Worm (Caenorhabditis elegans): ENCODE measurements around the gene H04M03.12.

The H04M03.12 gene

ce11 chrIV:5903305-5903778, at the start of gene H04M03.12:
TSS of gene H04M03.12 (minus strand) at chrIV:5903355.
- TF ChIP-seq nfya-1 (tag; optimal IDR thresholded peaks at IDR 0.05), result peak; percentile 53
- no peak for TF ChIP-seq ceh-48 (tag; optimal IDR thresholded peaks at IDR 0.05)
- no peak for TF ChIP-seq tbx-7 (tag; optimal IDR thresholded peaks at IDR 0.05)

DNA sequence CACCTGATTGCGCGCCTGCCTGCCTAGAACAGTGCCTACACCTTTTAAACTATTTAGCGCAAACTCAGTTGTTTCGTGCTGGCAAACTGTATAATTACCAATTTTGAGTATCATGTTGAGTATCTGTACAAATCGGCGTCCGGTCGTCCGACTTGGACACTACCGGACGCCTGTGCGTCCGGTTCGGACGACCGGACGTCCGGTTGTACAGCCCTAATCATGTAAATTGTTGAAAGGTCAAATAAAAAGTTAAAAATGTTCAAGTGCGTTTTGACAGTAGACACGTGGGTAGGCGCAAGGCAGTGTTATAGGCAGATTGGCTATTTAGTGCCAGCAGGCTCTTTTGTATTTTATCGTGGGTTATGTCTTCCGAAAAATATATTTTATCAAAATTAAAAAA, 46.8 kb upstream of the H04M03.12 start:
- TF ChIP-seq hlh-13 (GFP tag; optimal IDR thresholded peaks at IDR 0.05) (no peak), ceh-22 (tag; optimal IDR thresholded peaks at IDR 0.05) (no peak), pat-9 (tag; optimal IDR thresholded peaks at IDR 0.05) (no peak), pqm-1 (tag; optimal IDR thresholded peaks at IDR 0.05) (no peak), lim-6 (tag; optimal IDR thresholded peaks at IDR 0.05) (no peak), K02D7.2 (tag; optimal IDR thresholded peaks at IDR 0.05) (no peak), dve-1 (tag; optimal IDR thresholded peaks at IDR 0.05) (no peak), sox-2 (GFP tag; IDR thresholded peaks at IDR 0.05) (no peak), pha-4 (tag; optimal IDR thresholded peaks at IDR 0.05) (no peak), ets-4 (tag; optimal IDR thresholded peaks at IDR 0.05) (no peak), unc-42 (tag; optimal IDR thresholded peaks at IDR 0.05) (no peak), elt-4 (tag; optimal IDR thresholded peaks at IDR 0.05) (no peak), sdc-2 (tag; optimal IDR thresholded peaks at IDR 0.05) (no peak), pag-3 (tag; optimal IDR thresholded peaks at IDR 0.05; ENCODE audit: borderline replicate concordance) (no peak), ceh-18 (tag; optimal IDR thresholded peaks at IDR 0.05) (no peak), ceh-48 (tag; optimal IDR thresholded peaks at IDR 0.05) (no peak), ttx-3 (tag; optimal IDR thresholded peaks at IDR 0.05) (no peak), ceh-24 (tag; optimal IDR thresholded peaks at IDR 0.05) (no peak), fkh-6 (tag; optimal IDR thresholded peaks at IDR 0.05) (no peak)

- TF ChIP-seq unc-55 (GFP tag; optimal IDR thresholded peaks at IDR 0.05), result no peak
- TF ChIP-seq hlh-8 (tag; optimal IDR thresholded peaks at IDR 0.05), result no peak
These were observed 45.6 kb upstream of the H04M03.12 start for ce11 chrIV:5948712-5949111.

DNA sequence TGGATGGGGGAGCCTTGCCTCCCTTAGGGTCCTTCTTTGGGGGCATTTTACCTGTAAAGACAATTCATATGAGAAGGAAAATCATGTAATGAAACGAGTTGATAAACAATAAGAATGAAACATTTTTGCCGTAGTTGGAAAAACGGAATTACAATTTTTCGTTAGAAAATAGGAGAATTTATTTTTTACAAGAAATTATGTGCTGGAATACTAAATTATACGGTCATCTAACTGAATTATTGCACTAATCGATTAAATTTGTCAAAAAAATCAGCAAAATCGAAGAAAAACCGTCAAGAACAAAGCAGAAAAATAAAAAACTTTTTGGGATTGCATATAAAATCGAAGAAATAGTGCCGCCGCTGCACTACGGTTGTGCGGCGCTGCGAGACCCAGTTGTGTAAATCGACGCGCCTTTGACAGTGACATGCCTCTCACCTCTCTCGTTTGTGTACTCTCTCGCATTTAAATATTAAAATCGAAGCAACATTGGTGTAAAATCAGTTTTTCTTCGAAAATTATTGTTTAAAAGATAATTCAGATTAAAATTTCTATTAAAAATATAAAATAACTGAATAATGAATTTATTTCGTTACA, 44.5 kb upstream of the H04M03.12 start, which contains the start of gene rps-25:
Gene rps-25 (minus strand): TSS at position 51 of the 597 bp plus-strand sequence.
- peak; percentile 24 for TF ChIP-seq nfya-1 (tag; optimal IDR thresholded peaks at IDR 0.05)
- no peak for TF ChIP-seq ceh-6 (GFP tag; optimal IDR thresholded peaks at IDR 0.05)
- TF ChIP-seq che-1 (tag; optimal IDR thresholded peaks at IDR 0.05), result no peak
- TF ChIP-seq ceh-45 (GFP tag; IDR thresholded peaks at IDR 0.05), result no peak
- no peak for TF ChIP-seq F13H6.1 (tag; optimal IDR thresholded peaks at IDR 0.05)
- TF ChIP-seq ceh-18 (tag; optimal IDR thresholded peaks at IDR 0.05), result no peak
- no peak for TF ChIP-seq sox-2 (GFP tag; IDR thresholded peaks at IDR 0.05)
- TF ChIP-seq pha-4 (tag; optimal IDR thresholded peaks at IDR 0.05), result no peak
- no peak for TF ChIP-seq C38D4.7 (GFP tag; optimal IDR thresholded peaks at IDR 0.05)
- no peak for TF ChIP-seq pag-3 (tag; optimal IDR thresholded peaks at IDR 0.05; ENCODE audit: borderline replicate concordance)
- no peak for TF ChIP-seq ceh-24 (tag; optimal IDR thresholded peaks at IDR 0.05)
- no peak for TF ChIP-seq ceh-30 (tag; optimal IDR thresholded peaks at IDR 0.05)
- TF ChIP-seq hlh-8 (tag; optimal IDR thresholded peaks at IDR 0.05), result no peak
- TF ChIP-seq ceh-2 (tag; optimal IDR thresholded peaks at IDR 0.05), result no peak
- no peak for TF ChIP-seq ceh-19 (GFP tag; optimal IDR thresholded peaks at IDR 0.05)
- peak; percentile 70 for TF ChIP-seq unc-55 (GFP tag; optimal IDR thresholded peaks at IDR 0.05)

ce11 chrIV:5946602-5947444, 43.7 kb upstream of the H04M03.12 start, which contains the start of gene inx-7:
TSS of gene inx-7 (minus strand) at chrIV:5946638.
- TF ChIP-seq fkh-10 (GFP tag; optimal IDR thresholded peaks at IDR 0.05), result no peak
- no peak for TF ChIP-seq eyg-1 (tag; optimal IDR thresholded peaks at IDR 0.05)
- TF ChIP-seq elt-2 (tag; optimal IDR thresholded peaks at IDR 0.05), result no peak
- TF ChIP-seq pag-3 (tag; optimal IDR thresholded peaks at IDR 0.05; ENCODE audit: borderline replicate concordance), result no peak
- no peak for TF ChIP-seq madf-2 (tag; optimal IDR thresholded peaks at IDR 0.05)
- TF ChIP-seq Y22D7AL.16 (tag; optimal IDR thresholded peaks at IDR 0.05), result no peak
- TF ChIP-seq pqm-1 (tag; optimal IDR thresholded peaks at IDR 0.05), result no peak
- TF ChIP-seq K02D7.2 (tag; optimal IDR thresholded peaks at IDR 0.05), result no peak
- no peak for TF ChIP-seq nfya-1 (tag; optimal IDR thresholded peaks at IDR 0.05)
- TF ChIP-seq ceh-22 (tag; optimal IDR thresholded peaks at IDR 0.05), result no peak
- TF ChIP-seq ceh-24 (tag; optimal IDR thresholded peaks at IDR 0.05), result no peak
- no peak for TF ChIP-seq C38D4.7 (GFP tag; optimal IDR thresholded peaks at IDR 0.05)
- TF ChIP-seq F13H6.1 (tag; optimal IDR thresholded peaks at IDR 0.05), result no peak
- no peak for TF ChIP-seq ets-4 (tag; optimal IDR thresholded peaks at IDR 0.05)
- TF ChIP-seq elt-4 (tag; optimal IDR thresholded peaks at IDR 0.05), result no peak
- TF ChIP-seq C08G9.2 (tag; optimal IDR thresholded peaks at IDR 0.05), result no peak
- TF ChIP-seq dve-1 (tag; optimal IDR thresholded peaks at IDR 0.05), result no peak
- no peak for TF ChIP-seq ref-2 (tag; optimal IDR thresholded peaks at IDR 0.05)
- TF ChIP-seq unc-3 (GFP tag; conservative IDR thresholded peaks at IDR 0.05), result no peak
- no peak for TF ChIP-seq unc-3 (tag; optimal IDR thresholded peaks at IDR 0.05)

Measured in whole organism, late embryonic.